Worm (Caenorhabditis elegans) whole organism, L1 larva: ENCODE data around the gene ZK643.5.
A peak's percentile ranks its signal among the peaks of the same experiment; 100 is the strongest.

Experiments used
- C16A3.4 ChIP-seq: fragments of 150-350 bp; optimal IDR thresholded peaks from 2 replicates; lab custom pipeline; 2014; ENCODE audit warnings: missing biosample characterization, missing genetic modification characterization
- C34B4.2 ChIP-seq: sonication (generic microtip); optimal IDR thresholded peaks from 2 replicates; lab custom pipeline; 2017; ENCODE audit warnings: mild to moderate bottlenecking, missing genetic modification characterization, missing compliant biosample characterization
- F16B12.6 ChIP-seq: fragments of 150-350 bp; optimal IDR thresholded peaks from 2 replicates; lab custom pipeline; 2014; ENCODE audit warnings: missing biosample characterization, missing genetic modification characterization
- alr-1 ChIP-seq: fragments of 200-800 bp; sonication (Bioruptor generic); optimal IDR thresholded peaks from 2 replicates; lab custom pipeline; 2018; ENCODE audit warnings: borderline replicate concordance, mild to moderate bottlenecking, missing genetic modification characterization, missing compliant biosample characterization
- aly-2 ChIP-seq: fragments of 150-350 bp; optimal IDR thresholded peaks from 2 replicates; lab custom pipeline; 2014; ENCODE audit warnings: missing biosample characterization, missing genetic modification characterization
- ama-1 ChIP-seq: fragments of 150-350 bp; optimal IDR thresholded peaks from 2 replicates; lab custom pipeline; 2014
- ceh-88 ChIP-seq: fragments of 200-800 bp; sonication (Bioruptor generic); IDR thresholded peaks from 2 replicates; pipeline ENCODE4 v1.3.6; 2022; ENCODE audit warnings: missing genetic modification characterization, missing compliant biosample characterization
- ces-1 ChIP-seq: fragments of 150-350 bp; optimal IDR thresholded peaks from 2 replicates; lab custom pipeline; 2014; ENCODE audit warnings: missing biosample characterization, missing genetic modification reagents, missing genetic modification characterization
- dpl-1 ChIP-seq, 3 experiments: fragments of 150-350 bp in 2 of 3; sonication (generic microtip) in 1 of 3; optimal IDR thresholded peaks; 2 replicates each; lab custom pipeline; 2014 to 2017; ENCODE audit warnings: missing biosample characterization in 3 of 3, missing genetic modification characterization in 3 of 3, missing genetic modification reagents in 3 of 3
- efl-1 ChIP-seq, 4 experiments: fragments of 150-350 bp; optimal IDR thresholded peaks in 3 of 4; peaks in 1 of 4; 1 replicate in 1 of 4; 2 replicates in 3 of 4; lab custom pipeline; 2014; ENCODE audit warnings: missing biosample characterization in 2 of 4, missing genetic modification characterization in 2 of 4, missing genetic modification reagents in 2 of 4
- egl-13 ChIP-seq: sonication (generic microtip); optimal IDR thresholded peaks from 2 replicates; lab custom pipeline; 2016; ENCODE audit warnings: missing genotype, missing genetic modification reagents, missing genetic modification characterization, missing compliant biosample characterization
- fkh-8 ChIP-seq: sonication (generic microtip); optimal IDR thresholded peaks from 2 replicates; lab custom pipeline; 2016; ENCODE audit warnings: mild to moderate bottlenecking, missing genetic modification characterization, missing compliant biosample characterization
- fos-1 ChIP-seq: fragments of 150-350 bp; optimal IDR thresholded peaks from 2 replicates; lab custom pipeline; 2014; ENCODE audit warnings: missing biosample characterization, missing genetic modification characterization
- hpl-2 ChIP-seq: fragments of 150-350 bp; optimal IDR thresholded peaks from 2 replicates; lab custom pipeline; 2014; ENCODE audit warnings: missing biosample characterization, missing genetic modification reagents, missing genetic modification characterization
- irx-1 ChIP-seq: sonication (generic microtip); optimal IDR thresholded peaks from 2 replicates; lab custom pipeline; 2016; ENCODE audit warnings: missing genetic modification characterization, missing compliant biosample characterization
- isw-1 ChIP-seq: fragments of 200-800 bp; sonication (Bioruptor generic); IDR thresholded peaks from 2 replicates; pipeline ENCODE4 v1.3.6; 2022; ENCODE audit warnings: missing genetic modification characterization, missing compliant biosample characterization
- lin-13 ChIP-seq: fragments of 150-350 bp; optimal IDR thresholded peaks from 2 replicates; lab custom pipeline; 2014; ENCODE audit warnings: missing biosample characterization, missing genetic modification reagents, missing genetic modification characterization
- lin-14 ChIP-seq: fragments of 200-800 bp; sonication (Bioruptor generic); optimal IDR thresholded peaks from 2 replicates; lab custom pipeline; 2018; ENCODE audit warnings: mild to moderate bottlenecking, missing genetic modification characterization, moderate library complexity, missing compliant biosample characterization
- lin-39 ChIP-seq: fragments of 150-350 bp; optimal IDR thresholded peaks from 2 replicates; lab custom pipeline; 2014; ENCODE audit warnings: missing biosample characterization, missing genetic modification reagents, missing genetic modification characterization
- lsy-2 ChIP-seq, 2 experiments: fragments of 150-350 bp; optimal IDR thresholded peaks; 2 replicates each; lab custom pipeline; 2014; ENCODE audit warnings: missing biosample characterization in 2 of 2, missing genetic modification characterization in 2 of 2
- mab-9 ChIP-seq: fragments of 200-800 bp; sonication (Bioruptor generic); IDR thresholded peaks from 2 replicates; pipeline ENCODE4 v1.3.6; 2022; ENCODE audit warnings: missing genetic modification reagents, missing genetic modification characterization, missing compliant biosample characterization
- mdl-1 ChIP-seq, 2 experiments: fragments of 150-350 bp; optimal IDR thresholded peaks; 2 replicates each; lab custom pipeline; 2014 to 2017; ENCODE audit warnings: missing biosample characterization in 2 of 2, missing genetic modification characterization in 2 of 2, inconsistent platforms in 1 of 2
- mef-2 ChIP-seq: fragments of 150-350 bp; optimal IDR thresholded peaks from 2 replicates; lab custom pipeline; 2014; ENCODE audit warnings: missing biosample characterization, missing genetic modification characterization
- mep-1 ChIP-seq: fragments of 150-350 bp; optimal IDR thresholded peaks from 2 replicates; lab custom pipeline; 2014; ENCODE audit warnings: missing biosample characterization, missing genetic modification characterization
- nhr-12 ChIP-seq: sonication (generic microtip); optimal IDR thresholded peaks from 2 replicates; lab custom pipeline; 2017; ENCODE audit warnings: missing biosample characterization, missing genetic modification characterization
- nhr-19 ChIP-seq: fragments of 200-800 bp; sonication (Bioruptor generic); conservative IDR thresholded peaks from 2 replicates; pipeline ENCODE4 v1.3.6; 2022; ENCODE audit warnings: missing genetic modification characterization, missing compliant biosample characterization
- nhr-237 ChIP-seq: fragments of 150-350 bp; optimal IDR thresholded peaks from 2 replicates; lab custom pipeline; 2014; ENCODE audit warnings: missing biosample characterization, missing genetic modification characterization
- nhr-47 ChIP-seq: sonication (generic microtip); optimal IDR thresholded peaks from 2 replicates; lab custom pipeline; 2016; ENCODE audit warnings: mild to moderate bottlenecking, missing genetic modification characterization, moderate library complexity, missing compliant biosample characterization
- nhr-76 ChIP-seq: sonication (generic microtip); optimal IDR thresholded peaks from 2 replicates; lab custom pipeline; 2017; ENCODE audit warnings: missing biosample characterization, missing genetic modification characterization
- nhr-77 ChIP-seq: fragments of 150-350 bp; optimal IDR thresholded peaks from 2 replicates; lab custom pipeline; 2014; ENCODE audit warnings: missing biosample characterization, missing genetic modification characterization
- nhr-84 ChIP-seq: sonication (generic microtip); optimal IDR thresholded peaks from 2 replicates; lab custom pipeline; 2017; ENCODE audit warnings: missing biosample characterization, missing genetic modification characterization
- nhr-85 ChIP-seq: sonication (generic microtip); peaks from one replicate; lab custom pipeline; 2016; ENCODE audit warnings: missing genetic modification characterization, inconsistent platforms, missing compliant biosample characterization
- pag-3 ChIP-seq: sonication (generic microtip); optimal IDR thresholded peaks from 2 replicates; lab custom pipeline; 2017; ENCODE audit warnings: missing genetic modification characterization, mild to moderate bottlenecking, missing compliant biosample characterization, antibody characterized with exemption, borderline replicate concordance; ENCODE audit not compliant: insufficient read depth
- rnt-1 ChIP-seq: sonication (generic microtip); optimal IDR thresholded peaks from 2 replicates; lab custom pipeline; 2016; ENCODE audit warnings: mild to moderate bottlenecking, missing genetic modification characterization, moderate library complexity, missing compliant biosample characterization
- skn-1 ChIP-seq: fragments of 150-350 bp; optimal IDR thresholded peaks from 2 replicates; lab custom pipeline; 2014; ENCODE audit warnings: missing biosample characterization, missing genetic modification characterization
- swsn-7 ChIP-seq: sonication (generic microtip); optimal IDR thresholded peaks from 2 replicates; lab custom pipeline; 2016; ENCODE audit warnings: missing genetic modification characterization, missing compliant biosample characterization
- tbx-2 ChIP-seq: sonication (generic microtip); optimal IDR thresholded peaks from 2 replicates; lab custom pipeline; 2016; ENCODE audit warnings: missing genetic modification characterization, missing compliant biosample characterization
- unc-130 ChIP-seq: fragments of 150-350 bp; optimal IDR thresholded peaks from 2 replicates; lab custom pipeline; 2017; ENCODE audit warnings: missing biosample characterization, missing genetic modification characterization, inconsistent platforms
- vab-15 ChIP-seq: sonication (generic microtip); optimal IDR thresholded peaks from 2 replicates; lab custom pipeline; 2017; ENCODE audit warnings: missing genotype, mild to moderate bottlenecking, missing genetic modification characterization, missing compliant biosample characterization
- xbp-1 ChIP-seq: sonication (generic microtip); optimal IDR thresholded peaks from 2 replicates; lab custom pipeline; 2016; ENCODE audit warnings: missing genetic modification characterization, missing compliant biosample characterization
- zip-4 ChIP-seq: fragments of 200-800 bp; sonication (Bioruptor generic); optimal IDR thresholded peaks from 2 replicates; lab custom pipeline; 2018; ENCODE audit warnings: mild to moderate bottlenecking, missing genetic modification characterization, moderate library complexity, missing compliant biosample characterization
- ztf-11 ChIP-seq, 2 experiments: sonication (generic microtip); optimal IDR thresholded peaks; 2 replicates each; lab custom pipeline; 2016 to 2017; ENCODE audit warnings: missing genetic modification characterization in 2 of 2, missing biosample characterization in 1 of 2, missing compliant biosample characterization in 1 of 2
- ztf-4 ChIP-seq: fragments of 150-350 bp; optimal IDR thresholded peaks from 2 replicates; lab custom pipeline; 2014; ENCODE audit warnings: missing biosample characterization, missing genetic modification characterization

ZK643.5 gene

DNA sequence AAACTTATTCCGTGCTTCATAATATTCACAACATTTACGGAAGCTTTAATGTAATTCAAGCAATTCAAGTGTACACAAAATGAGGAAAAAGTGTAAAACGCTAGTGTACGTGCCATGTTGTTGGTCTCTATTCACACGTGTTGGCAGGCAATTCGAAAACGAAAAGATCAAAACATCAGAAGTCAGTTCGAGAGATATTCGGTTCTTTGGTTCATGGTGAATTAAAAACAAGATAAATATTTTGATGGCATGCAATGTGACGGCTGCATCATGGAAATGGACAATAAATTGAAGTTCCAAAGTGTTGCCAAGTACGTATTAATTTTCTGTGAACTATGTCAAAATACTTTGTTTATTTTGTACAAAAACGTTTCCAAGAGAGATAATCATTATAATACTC is 33.9 kb downstream of the ZK643.5 start (continued):
- TF ChIP-seq xbp-1 (tag; lab: Kevin White, UChicago) (no peak), nhr-19 (GFP tag; lab: Robert Waterston, UW) (peak; percentile 29; the same call in 1 of the 2 replicates), dpl-1 (GFP tag; optimal IDR thresholded peaks at IDR 0.05; lab: Kevin White, UChicago) (no peak), egl-13 (tag; lab: Kevin White, UChicago) (no peak), ceh-88 (GFP tag; lab: Robert Waterston, UW) (no peak), vab-15 (tag; lab: Kevin White, UChicago) (no peak), lin-13 (GFP tag; lab: Kevin White, UChicago) (no peak), nhr-85 (tag; lab: Kevin White, UChicago) (peak; percentile 73), nhr-237 (tag; lab: Kevin White, UChicago) (no peak), lin-14 (GFP tag; lab: Kevin White, UChicago) (peak; percentile 68), irx-1 (no peak), efl-1 (optimal IDR thresholded peaks at IDR 0.05; lab: Kevin White, UChicago) (peak in 1 of 2 experiments; percentile 24), efl-1 (GFP tag; optimal IDR thresholded peaks at IDR 0.05 in 1 of 2; lab: Kevin White, UChicago) (peak in 1 of 2 experiments; percentile 58), zip-4 (no peak), mef-2 (tag; lab: Kevin White, UChicago) (no peak), mdl-1 (tag; optimal IDR thresholded peaks at IDR 0.05; lab: Kevin White, UChicago) (peak in 1 of 2 experiments; percentile 2), tbx-2 (no peak), swsn-7 (tag; lab: Kevin White, UChicago) (peak; percentile 20), lsy-2 (tag; optimal IDR thresholded peaks at IDR 0.05; lab: Kevin White, UChicago) (peak in 1 of 2 experiments; percentile 25), rnt-1 (no peak), ztf-11 (tag; optimal IDR thresholded peaks at IDR 0.05; lab: Kevin White, UChicago) (no peak), ztf-4 (tag; lab: Kevin White, UChicago) (peak; percentile 77), mab-9 (GFP tag; lab: Robert Waterston, UW) (no peak), lin-39 (tag; lab: Kevin White, UChicago) (no peak)

ce11 chrIII:8919784-8920183 is 36.2 kb downstream of the ZK643.5 start, which contains the start of gene ZK637.15:
ZK637.15 (plus strand) TSS chrIII:8920084.
- TF ChIP-seq nhr-47 (no peak), F16B12.6 (tag; lab: Kevin White, UChicago) (no peak), isw-1 (no peak), C34B4.2 (tag; lab: Kevin White, UChicago) (no peak), nhr-12 (tag; lab: Kevin White, UChicago) (no peak), efl-1 (optimal IDR thresholded peaks at IDR 0.05; lab: Kevin White, UChicago) (no peak), efl-1 (GFP tag; optimal IDR thresholded peaks at IDR 0.05 in 1 of 2; lab: Kevin White, UChicago) (peak in 1 of 2 experiments; percentile 23), skn-1 (tag; lab: Kevin White, UChicago) (no peak)

ce11 chrIII:8917879-8918381 is 38.1 kb downstream of the ZK643.5 start, which contains the start of gene cdc-25.3:
cdc-25.3 (minus strand) TSS chrIII:8917929.
- TF ChIP-seq mep-1: no peak
- TF ChIP-seq unc-130 (tag; lab: Kevin White, UChicago): no peak
- no peak for TF ChIP-seq aly-2 (tag; lab: Kevin White, UChicago)
- TF ChIP-seq hpl-2 (GFP tag; lab: Kevin White, UChicago): no peak
- TF ChIP-seq nhr-76 (tag; lab: Kevin White, UChicago): no peak
- TF ChIP-seq mdl-1 (tag; optimal IDR thresholded peaks at IDR 0.05; lab: Kevin White, UChicago): no peak
- TF ChIP-seq ztf-4 (tag; lab: Kevin White, UChicago): no peak
- TF ChIP-seq ces-1 (GFP tag; lab: Kevin White, UChicago): no peak
- TF ChIP-seq lin-39 (tag; lab: Kevin White, UChicago): no peak
- TF ChIP-seq fos-1 (tag; lab: Kevin White, UChicago): no peak

DNA sequence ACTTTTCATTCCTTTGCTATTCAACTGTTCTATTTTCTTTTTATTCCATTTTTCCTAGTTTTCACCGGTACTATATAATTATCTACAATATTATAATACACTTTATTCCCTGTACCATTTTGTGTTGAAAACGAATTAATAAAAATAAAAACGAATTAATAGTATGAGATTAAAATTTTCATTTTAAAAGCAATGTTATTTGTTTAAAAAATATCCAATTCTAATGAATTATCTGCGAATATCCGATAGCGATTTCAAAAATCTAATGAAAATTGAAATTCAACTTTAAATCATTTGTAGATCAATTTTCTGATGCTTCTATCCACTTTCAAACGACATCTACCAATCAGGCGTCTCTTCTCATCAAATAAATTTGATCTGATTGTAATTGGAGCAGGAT is 42.5 kb downstream of the ZK643.5 start, which contains the start of gene trxr-2:
trxr-2 (plus strand) TSS at position 301 of the 400 bp plus-strand sequence.
- no peak for TF ChIP-seq fkh-8
- TF ChIP-seq ama-1: no peak
- no peak for TF ChIP-seq vab-15 (tag; lab: Kevin White, UChicago)
- TF ChIP-seq swsn-7 (tag; lab: Kevin White, UChicago): no peak
- no peak for TF ChIP-seq nhr-77 (tag; lab: Kevin White, UChicago)
- no peak for TF ChIP-seq nhr-84 (tag; lab: Kevin White, UChicago)
- TF ChIP-seq pag-3: no peak
- no peak for TF ChIP-seq C16A3.4 (tag; lab: Kevin White, UChicago)
- no peak for TF ChIP-seq alr-1
